Worm (Caenorhabditis elegans) whole organism, dauer: ENCODE data around the gene T22F3.8.
"Not testable (repeated sequence)": the region's sequence is repeated elsewhere in the genome, so short reads cannot be mapped to it uniquely, and the experiment has no call there.

Experiments
- unc-62 ChIP-seq: sonication (generic microtip); optimal IDR thresholded peaks from 2 replicates; lab custom pipeline; 2017; ENCODE audit warnings: missing biosample characterization, missing genetic modification reagents, missing genetic modification characterization

The T22F3.8 gene

DNA sequence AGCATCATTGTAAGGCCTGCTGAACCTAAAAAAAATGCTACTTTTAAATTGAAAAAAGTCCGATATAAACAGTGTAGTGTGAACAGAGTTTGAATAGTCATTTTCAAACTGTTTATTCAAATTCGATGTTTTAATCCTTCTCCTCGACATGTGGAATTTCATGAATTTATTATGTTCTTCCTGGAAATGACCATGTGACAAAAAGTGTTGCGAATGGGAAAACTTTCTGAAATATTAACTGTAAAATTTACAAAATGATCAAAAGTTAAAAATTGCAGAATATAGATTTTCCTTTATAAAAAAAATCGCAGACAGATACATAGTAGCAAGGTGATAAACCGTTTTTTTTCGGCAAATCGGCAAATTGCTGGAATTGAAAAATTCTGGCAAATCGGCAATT lies at the start of gene T22F3.8:
Gene T22F3.8, minus strand, starts transcription at position 101 of the 400 bp plus-strand sequence.
- TF ChIP-seq unc-62 = no peak

DNA sequence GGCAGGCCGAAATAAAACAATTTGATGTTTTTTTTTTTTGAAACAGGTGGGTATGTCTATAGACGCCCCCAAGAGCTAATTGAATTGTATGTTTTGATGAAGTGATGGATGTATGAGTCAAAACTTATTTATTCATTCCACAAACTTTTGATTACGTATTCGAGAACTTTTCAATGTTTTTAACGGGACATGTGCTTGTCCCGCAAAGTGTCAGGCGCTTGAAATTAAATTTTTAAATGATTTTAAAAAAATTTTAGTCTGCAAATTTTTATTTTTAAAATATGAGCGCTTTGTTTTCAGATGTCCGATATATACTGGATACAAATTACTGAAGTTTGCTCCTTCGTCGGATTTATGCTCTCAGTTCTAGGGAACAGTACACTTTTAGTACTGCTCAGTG lies 44.2 kb upstream of the T22F3.8 start, which contains the start of gene str-114:
Gene str-114, plus strand, starts transcription at position 301 of the 400 bp plus-strand sequence.
- no peak for TF ChIP-seq unc-62

DNA sequence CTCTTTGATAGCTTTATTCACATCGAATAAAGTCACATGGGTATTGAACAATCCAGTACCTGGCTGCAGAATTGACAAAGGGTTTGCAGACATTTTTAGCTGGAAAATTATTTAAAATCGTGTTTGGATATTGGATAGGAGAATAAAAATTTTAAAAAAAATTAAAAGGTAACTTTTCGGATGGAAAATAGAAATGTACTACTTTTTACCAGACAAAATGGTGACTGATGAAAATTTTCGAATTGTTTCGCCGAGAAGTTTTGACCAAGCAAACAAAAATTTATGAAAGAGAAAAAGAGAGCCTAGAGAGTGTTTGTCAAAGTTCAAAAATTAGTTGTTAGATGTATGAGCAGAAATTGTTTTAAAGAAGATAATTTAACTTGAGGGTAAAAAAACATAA lies 42.6 kb upstream of the T22F3.8 start, which contains the start of gene F59B1.10:
Gene F59B1.10, minus strand, starts transcription at position 101 of the 400 bp plus-strand sequence.
- TF ChIP-seq unc-62 = no peak

ce11 chrV:3644193-3644693 lies 39.0 kb upstream of the T22F3.8 start, which contains the start of gene F59B1.8:
Gene F59B1.8, minus strand, starts transcription at chrV:3644243.
- TF ChIP-seq unc-62 = no peak

DNA sequence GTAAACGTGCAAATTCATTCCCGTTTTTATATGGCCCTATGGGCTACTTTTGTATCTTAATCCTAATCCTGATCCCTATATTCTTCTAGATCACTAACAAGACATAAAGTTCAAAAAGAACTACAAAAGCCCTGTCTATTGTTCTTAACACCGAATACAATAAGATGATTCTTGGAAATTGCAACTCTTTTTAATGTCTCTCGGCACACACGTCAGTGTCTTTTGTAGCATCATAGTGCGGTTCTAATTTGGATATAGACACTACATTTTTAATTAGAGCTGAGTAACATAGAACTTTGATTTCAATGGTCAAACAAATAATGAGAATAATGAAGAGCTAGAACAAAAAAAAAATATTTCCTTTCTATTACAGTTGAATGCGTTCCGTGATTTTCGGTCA lies 34.6 kb upstream of the T22F3.8 start:
- TF ChIP-seq unc-62 = no peak

DNA sequence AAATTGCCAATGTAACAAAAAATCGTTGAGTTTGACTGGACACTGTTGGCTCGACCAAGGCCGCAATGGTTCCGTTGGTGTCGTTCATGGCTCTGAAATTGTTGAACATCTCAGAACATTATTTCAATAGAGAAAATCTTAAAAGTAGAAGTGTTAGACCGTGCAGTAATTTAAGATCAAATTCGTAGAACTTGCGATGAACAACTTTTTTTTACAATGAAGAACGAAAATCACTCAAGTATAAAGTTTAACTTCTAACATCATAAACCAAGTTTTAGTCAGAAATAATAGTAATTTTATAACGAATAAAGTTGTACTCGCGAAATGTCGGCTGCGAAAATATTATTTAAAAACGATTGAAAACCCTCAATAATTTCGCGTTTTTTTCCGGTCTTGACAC lies 31.9 kb upstream of the T22F3.8 start, which contains the start of gene srx-41:
Gene srx-41, minus strand, starts transcription at position 101 of the 400 bp plus-strand sequence.
- no peak for TF ChIP-seq unc-62

- no peak for TF ChIP-seq unc-62
Observed at ce11 chrV:3634293-3635016, 29.2 kb upstream of the T22F3.8 start.

DNA sequence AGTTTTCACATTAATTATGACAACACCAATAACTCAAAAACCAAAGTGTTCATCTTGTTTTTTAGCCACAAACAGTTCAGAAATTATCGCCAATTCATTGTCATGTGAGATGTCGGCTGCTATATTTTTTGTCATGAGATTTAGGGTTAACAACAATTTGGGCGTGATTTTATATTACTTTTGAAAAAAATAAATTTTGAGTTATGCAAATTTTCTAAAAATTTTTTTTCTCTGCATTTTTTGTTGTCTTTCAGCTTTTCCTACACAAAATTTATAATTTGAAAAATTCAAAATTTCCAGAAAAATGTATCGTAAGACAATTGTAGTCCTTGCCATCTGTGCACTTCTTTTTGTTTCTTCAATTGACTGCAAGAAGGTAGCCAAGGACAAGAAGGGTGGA lies 27.8 kb upstream of the T22F3.8 start, which contains the start of gene F59B1.2:
Gene F59B1.2, plus strand, starts transcription at position 301 of the 400 bp plus-strand sequence.
- TF ChIP-seq unc-62 = no peak

- TF ChIP-seq unc-62 = no peak
Observed at ce11 chrV:3632249-3633030, 27.2 kb upstream of the T22F3.8 start.

- TF ChIP-seq unc-62 = no peak
Observed at ce11 chrV:3631591-3631990, 26.4 kb upstream of the T22F3.8 start, which contains the start of gene F59B1.6. Gene F59B1.6, minus strand, starts transcription at chrV:3631691.

DNA sequence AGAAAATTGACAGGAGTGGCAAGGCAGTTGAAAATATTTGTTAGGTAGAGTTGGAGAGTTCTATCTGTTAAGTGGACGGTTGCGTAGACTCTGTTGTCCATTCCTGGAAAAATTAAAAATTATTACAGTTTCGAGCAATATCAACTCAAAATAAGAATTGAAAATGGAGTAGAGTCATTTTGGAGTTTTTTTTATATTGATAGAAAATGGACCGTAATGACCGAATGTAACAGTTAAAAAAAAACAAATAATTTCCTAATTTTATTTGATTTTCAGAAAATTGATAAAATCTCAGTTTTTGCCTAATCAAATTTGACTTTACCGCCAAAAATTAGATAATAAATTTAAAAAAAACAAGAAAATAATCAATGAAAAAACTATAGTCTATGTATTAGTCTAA lies 21.7 kb upstream of the T22F3.8 start, which contains the start of gene F59B1.4:
Gene F59B1.4, minus strand, starts transcription at position 101 of the 400 bp plus-strand sequence.
- TF ChIP-seq unc-62 = no peak

- not testable (repeated sequence) for TF ChIP-seq unc-62
Observed at ce11 chrV:3620608-3621007, 15.4 kb upstream of the T22F3.8 start, which contains the start of gene srx-93. Gene srx-93, minus strand, starts transcription at chrV:3620708.

- no peak for TF ChIP-seq unc-62
Observed at ce11 chrV:3616844-3617243, 11.6 kb upstream of the T22F3.8 start.

DNA sequence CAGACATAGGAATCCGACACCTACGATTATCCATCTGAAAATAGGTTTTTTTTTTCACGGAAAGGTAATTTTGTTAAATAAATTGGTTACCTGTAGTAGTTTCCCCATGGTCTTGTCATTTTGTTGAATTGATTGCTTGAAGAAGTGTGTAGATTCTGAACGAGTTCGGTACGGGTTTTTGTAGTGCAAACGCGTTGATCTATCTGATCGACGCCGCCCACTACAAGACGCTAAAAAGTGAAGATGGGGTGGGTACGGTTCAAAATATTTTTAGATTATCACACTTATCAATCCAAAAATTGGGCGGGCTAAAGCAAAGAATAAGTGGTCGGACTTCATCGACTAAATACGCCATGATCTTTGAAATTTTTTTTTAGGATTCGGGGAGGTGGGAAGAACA lies 9.2 kb upstream of the T22F3.8 start, which contains the start of gene T22F3.11:
Gene T22F3.11, minus strand, starts transcription at position 157 of the 400 bp plus-strand sequence.
- no peak for TF ChIP-seq unc-62

ce11 chrV:3613042-3613441 lies 7.8 kb upstream of the T22F3.8 start:
- no peak for TF ChIP-seq unc-62

DNA sequence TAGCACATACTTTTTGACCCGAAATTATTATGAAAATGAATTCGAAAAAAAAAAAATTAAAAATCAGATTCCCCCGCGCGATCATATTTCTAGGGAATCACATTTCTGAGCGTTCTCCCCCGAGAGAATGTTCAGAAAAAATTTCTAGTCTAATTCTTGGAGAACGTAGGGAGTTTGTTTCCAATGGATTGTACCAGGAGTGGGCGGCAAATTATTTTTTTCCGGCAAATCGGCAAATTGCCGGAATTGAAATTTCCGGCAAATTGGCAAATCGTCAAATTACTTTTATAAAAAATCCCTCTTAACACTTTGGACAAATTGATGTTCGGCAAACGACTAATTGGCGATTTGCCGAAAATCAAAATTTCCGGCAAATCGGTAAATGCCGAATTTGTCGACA lies 6.4 kb upstream of the T22F3.8 start, which contains the start of gene T22F3.10:
Gene T22F3.10, minus strand, starts transcription at position 101 of the 400 bp plus-strand sequence.
- no peak for TF ChIP-seq unc-62

DNA sequence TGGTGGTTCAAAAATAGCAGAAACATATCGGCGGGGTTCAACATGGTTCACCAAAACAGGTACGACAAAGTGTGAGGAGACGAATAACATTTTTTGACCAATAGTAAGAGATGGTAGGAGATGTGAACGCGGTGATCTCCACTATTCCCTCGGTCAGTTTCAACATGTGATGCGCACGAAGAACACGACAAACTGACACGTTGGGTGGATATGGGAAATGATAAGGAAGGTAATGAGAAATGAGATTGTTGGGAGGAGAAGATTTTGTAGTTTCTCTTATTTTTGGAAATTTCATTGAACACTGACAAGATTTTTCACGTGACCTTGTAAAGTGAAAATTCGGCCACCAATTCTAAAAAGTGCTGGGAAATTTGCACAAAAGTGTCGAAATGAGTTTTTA lies 5.5 kb upstream of the T22F3.8 start:
- TF ChIP-seq unc-62 = no peak
